Fruit fly (Drosophila melanogaster): Measurements from ENCODE around the gene swa.

The swa gene

dm6 chrX:6343786-6344537, 21.5 kb downstream of the swa start:
- TF ChIP-seq Eip75B (GFP tag; optimal IDR thresholded peaks at IDR 0.05) (peak; percentile 84), fkh (GFP tag; optimal IDR thresholded peaks at IDR 0.05) (peak; percentile 33), Hr38 (GFP tag; optimal IDR thresholded peaks at IDR 0.05) (peak; percentile 57), CG1621 (tag; optimal IDR thresholded peaks at IDR 0.05) (peak; percentile 38), net (GFP tag; optimal IDR thresholded peaks at IDR 0.05) (peak; percentile 88), fd85E (GFP tag; optimal IDR thresholded peaks at IDR 0.05) (peak; percentile 45), CG9139 (GFP tag; optimal IDR thresholded peaks at IDR 0.05) (peak; percentile 26), eg (GFP tag; IDR thresholded peaks at IDR 0.05) (peak; percentile 97), spab (GFP tag; optimal IDR thresholded peaks at IDR 0.05) (peak; percentile 51), CG6854 (GFP tag; optimal IDR thresholded peaks at IDR 0.05) (peak; percentile 62), Sox14 (GFP tag; optimal IDR thresholded peaks at IDR 0.05) (peak; percentile 91), CG6276 (GFP tag; optimal IDR thresholded peaks at IDR 0.05) (peak; percentile 85), Blimp-1 (GFP tag; optimal IDR thresholded peaks at IDR 0.05) (peak; percentile 47), cyc (GFP tag; optimal IDR thresholded peaks at IDR 0.05) (peak; percentile 89), dac (GFP tag; optimal IDR thresholded peaks at IDR 0.05) (peak; percentile 76), CG8319 (GFP tag; optimal IDR thresholded peaks at IDR 0.05) (peak; percentile 64), CG34406 (GFP tag; optimal IDR thresholded peaks at IDR 0.05) (peak; percentile 74), pdm3 (GFP tag; optimal IDR thresholded peaks at IDR 0.05) (peak; percentile 91), svp (GFP tag) (peak; percentile 99), Eip93F (GFP tag; optimal IDR thresholded peaks at IDR 0.05) (peak; percentile 79), Sox15 (GFP tag; optimal IDR thresholded peaks at IDR 0.05) (peak; percentile 69), CG10631 (GFP tag; optimal IDR thresholded peaks at IDR 0.05) (peak; percentile 84), CG11762 (GFP tag; optimal IDR thresholded peaks at IDR 0.05; ENCODE audit: insufficient read depth) (peak; percentile 75), Hr4 (GFP tag; optimal IDR thresholded peaks at IDR 0.05) (peak; percentile 84), CG3032 (tag; optimal IDR thresholded peaks at IDR 0.05) (peak; percentile 29), OdsH (GFP tag; optimal IDR thresholded peaks at IDR 0.05) (peak; percentile 86), CG15336 (GFP tag; IDR thresholded peaks at IDR 0.05) (peak; percentile 97), CG7368 (GFP tag; optimal IDR thresholded peaks at IDR 0.05) (peak; percentile 63), CG6163 (GFP tag; IDR thresholded peaks at IDR 0.05) (peak; percentile 95), topi (GFP tag; optimal IDR thresholded peaks at IDR 0.05) (peak; percentile 96), Gug (GFP tag; IDR thresholded peaks at IDR 0.05) (peak; percentile 92), Smox (GFP tag; optimal IDR thresholded peaks at IDR 0.05) (peak; percentile 94), esn (GFP tag; optimal IDR thresholded peaks at IDR 0.05) (peak; percentile 93), vri (GFP tag; optimal IDR thresholded peaks at IDR 0.05) (peak; percentile 91), CG6808 (GFP tag; optimal IDR thresholded peaks at IDR 0.05) (peak; percentile 33), Ets96B (tag; optimal IDR thresholded peaks at IDR 0.05) (peak; percentile 56), CG32006 (GFP tag; optimal IDR thresholded peaks at IDR 0.05) (peak; percentile 77), acj6 (GFP tag; optimal IDR thresholded peaks at IDR 0.05) (peak; percentile 81), CG10669 (GFP tag; optimal IDR thresholded peaks at IDR 0.05) (peak; percentile 66), CG8632 (GFP tag; optimal IDR thresholded peaks at IDR 0.05) (peak; percentile 78), CG16779 (tag; optimal IDR thresholded peaks at IDR 0.05) (peak; percentile 23), Eip78C (GFP tag) (peak; percentile 97), Met (GFP tag; optimal IDR thresholded peaks at IDR 0.05) (peak; percentile 94), dsx (GFP tag; optimal IDR thresholded peaks at IDR 0.05; ENCODE audit: poor library complexity, severe bottlenecking) (peak; percentile 36), Sox102F (GFP tag; optimal IDR thresholded peaks at IDR 0.05) (peak; percentile 93), CG6792 (GFP tag; optimal IDR thresholded peaks at IDR 0.05) (peak; percentile 88), lz (GFP tag; optimal IDR thresholded peaks at IDR 0.05) (peak; percentile 89), ss (GFP tag; optimal IDR thresholded peaks at IDR 0.05) (peak; percentile 65 to 73), CG4318 (GFP tag; optimal IDR thresholded peaks at IDR 0.05) (peak; percentile 66), salr (GFP tag; optimal IDR thresholded peaks at IDR 0.05) (peak; percentile 39 to 44)

Measured in whole organism, prepupa.